Fruit fly (Drosophila melanogaster) whole organism, embryonic: Measurements from ENCODE around the gene MSAmiP.

Experiments
- BEAF-32 ChIP-seq: fragments of 200-800 bp; sonication (Bioruptor generic); optimal IDR thresholded peaks from 3 replicates; lab custom pipeline; 2017; ENCODE audit warnings: missing biosample characterization, missing genetic modification characterization, mild to moderate bottlenecking, moderate library complexity, missing genetic modification reagents
- Blimp-1 ChIP-seq: fragments of 200-800 bp; sonication (Bioruptor generic); optimal IDR thresholded peaks from 3 replicates; lab custom pipeline; 2018; ENCODE audit warnings: missing biosample characterization, missing genetic modification characterization, mild to moderate bottlenecking, moderate library complexity, missing genetic modification reagents
- CG11695 ChIP-seq: fragments of 200-800 bp; sonication (Bioruptor generic); IDR thresholded peaks from 3 replicates; pipeline ENCODE4 v1.3.6; 2022; ENCODE audit warnings: missing biosample characterization, missing genetic modification characterization
- CG9876 ChIP-seq: fragments of 200-800 bp; sonication (Bioruptor generic); optimal IDR thresholded peaks from 2 replicates; lab custom pipeline; 2016; ENCODE audit warnings: missing biosample characterization, missing genetic modification characterization
- CrebB ChIP-seq: fragments of 200-800 bp; sonication (Bioruptor generic); optimal IDR thresholded peaks from 3 replicates; lab custom pipeline; 2018; ENCODE audit warnings: missing biosample characterization, mild to moderate bottlenecking, missing genetic modification characterization
- Fer2 ChIP-seq: fragments of 200-800 bp; sonication (Bioruptor generic); optimal IDR thresholded peaks from 2 replicates; lab custom pipeline; 2018; ENCODE audit warnings: missing biosample characterization, mild to moderate bottlenecking, missing genetic modification characterization, moderate library complexity
- Hand ChIP-seq: fragments of 200-800 bp; sonication (Bioruptor generic); optimal IDR thresholded peaks from 2 replicates; lab custom pipeline; 2017; ENCODE audit warnings: mild to moderate bottlenecking, missing biosample characterization, missing genetic modification reagents, missing genetic modification characterization
- Sry-β ChIP-seq: fragments of 200-800 bp; sonication (Bioruptor generic); optimal IDR thresholded peaks from 2 replicates; lab custom pipeline; 2018; ENCODE audit warnings: missing biosample characterization, mild to moderate bottlenecking, missing genetic modification characterization, moderate library complexity
- fu2 ChIP-seq: fragments of 200-800 bp; sonication (Bioruptor generic); optimal IDR thresholded peaks from 2 replicates; lab custom pipeline; 2016; ENCODE audit warnings: missing biosample characterization, missing genetic modification characterization
- run ChIP-seq: fragments of 200-800 bp; sonication (Bioruptor generic); optimal IDR thresholded peaks from 3 replicates; lab custom pipeline; 2018; ENCODE audit warnings: missing biosample characterization, mild to moderate bottlenecking, missing genetic modification characterization
- ssp ChIP-seq: fragments of 200-800 bp; sonication (Bioruptor generic); IDR thresholded peaks from 2 replicates; pipeline ENCODE4 v1.3.6; 2022; ENCODE audit warnings: missing biosample characterization, missing genetic modification characterization

dm6 chr3R:16833022-16833421 lies 63.1 kb downstream of the MSAmiP start:
- TF ChIP-seq run (tag; lab: Kevin White, UChicago): no peak
- TF ChIP-seq Hand (GFP tag; lab: Kevin White, UChicago): no peak
- TF ChIP-seq CrebB (tag; lab: Kevin White, UChicago): no peak
- no peak for TF ChIP-seq CG9876 (GFP tag; lab: Kevin White, UChicago)
- TF ChIP-seq BEAF-32 (GFP tag; lab: Kevin White, UChicago): no peak
- TF ChIP-seq Fer2: no peak
- TF ChIP-seq ssp (GFP tag; lab: Robert Waterston, UW): no peak
- no peak for TF ChIP-seq CG11695 (GFP tag; lab: Robert Waterston, UW)
- TF ChIP-seq Blimp-1 (GFP tag; lab: Kevin White, UChicago): no peak
- TF ChIP-seq Sry-β (GFP tag; lab: Kevin White, UChicago): no peak
- TF ChIP-seq fu2: no peak
